Fruit fly (Drosophila melanogaster) S2 (cell line): Measurements from ENCODE around the gene CG5515.
A peak's percentile ranks its signal among the peaks of the same experiment; 100 is the strongest.

ENCODE experiments used
- CG8478 ChIP-seq: fragments of >200 bp; optimal IDR thresholded peaks from 2 replicates; lab custom pipeline; 2018
- CTCF ChIP-seq, 2 experiments: fragments of >200 bp; optimal IDR thresholded peaks; 2 replicates each; lab custom pipeline; 2018

CG5515 gene

DNA sequence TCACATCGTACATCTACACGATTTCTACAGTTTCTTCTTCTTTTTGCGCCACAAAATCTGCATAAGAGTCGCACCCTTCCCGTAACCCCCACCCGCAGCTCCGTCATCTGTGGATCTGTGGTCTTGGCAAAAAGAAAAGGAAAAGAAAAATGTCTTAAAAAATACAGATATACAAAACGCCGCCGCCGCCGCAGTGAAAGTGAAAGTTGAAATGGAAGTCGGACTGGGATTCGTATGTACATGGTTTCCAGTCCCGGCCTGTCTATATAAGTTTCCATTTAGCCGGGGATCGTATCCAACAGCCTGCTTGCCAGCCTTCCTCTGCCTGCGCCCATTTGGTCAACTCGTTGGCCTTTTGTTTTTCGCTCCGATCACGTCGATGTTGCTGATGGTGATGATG, 27.3 kb upstream of the CG5515 start:
- no peak for TF ChIP-seq CG8478
- no peak for TF ChIP-seq CTCF (optimal IDR thresholded peaks at IDR 0.05; lab: Kevin White, UChicago)

DNA sequence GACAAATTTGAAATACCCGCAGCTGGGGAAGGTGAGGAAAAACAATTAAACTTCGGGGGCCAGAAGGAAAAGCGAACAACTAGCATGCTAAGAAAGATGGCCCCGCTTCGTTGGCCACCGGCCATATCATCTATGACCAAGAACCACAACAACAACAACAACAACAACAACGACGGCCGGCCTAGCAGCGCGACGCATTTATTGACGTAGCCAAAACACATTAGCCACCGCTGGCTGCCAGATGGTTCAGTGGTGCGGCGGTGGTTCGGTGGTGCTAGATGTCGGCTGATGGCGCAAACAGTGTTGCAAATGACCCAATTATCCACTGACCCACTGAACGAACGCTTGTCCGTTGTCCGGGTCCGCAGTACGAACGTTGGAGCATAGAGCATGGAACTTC, 24.9 kb upstream of the CG5515 start:
- no peak for TF ChIP-seq CTCF (optimal IDR thresholded peaks at IDR 0.05; lab: Kevin White, UChicago)
- TF ChIP-seq CG8478: no peak

DNA sequence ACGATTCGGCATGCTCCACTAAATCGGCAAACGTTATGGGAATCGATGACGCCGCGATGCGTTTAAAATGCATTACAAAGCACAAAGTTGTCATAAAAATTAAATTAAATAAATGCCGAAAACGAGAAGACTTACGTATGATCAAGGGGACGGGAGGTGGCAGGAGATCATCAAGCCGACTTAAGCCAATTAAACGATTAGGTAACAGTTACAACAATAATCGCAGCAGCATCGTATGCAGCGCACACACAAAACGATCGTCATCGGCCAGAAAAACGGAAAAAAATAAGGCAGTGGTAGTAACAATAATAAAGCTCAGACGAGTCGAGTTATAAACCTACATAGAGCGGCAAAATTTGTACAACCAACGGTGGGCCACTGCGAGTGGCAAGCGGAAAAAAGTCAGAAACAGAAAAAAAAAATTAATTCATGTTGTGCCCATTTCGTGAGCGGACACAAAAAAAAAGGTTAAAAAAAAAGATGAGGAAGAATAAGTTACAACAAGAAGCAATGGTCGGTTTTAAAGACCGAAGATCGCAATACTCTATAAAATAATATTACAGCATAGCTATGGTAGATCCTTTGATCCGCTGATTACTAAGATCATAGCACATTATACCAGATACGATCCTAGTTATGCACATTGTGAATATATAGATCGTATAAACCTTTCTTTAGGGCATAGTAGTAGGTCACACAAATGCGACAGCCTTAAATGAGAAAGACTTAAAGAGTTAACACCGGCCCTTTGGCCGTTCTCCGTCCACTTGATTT, 17.8 kb upstream of the CG5515 start:
- no peak for TF ChIP-seq CG8478
- no peak for TF ChIP-seq CTCF (optimal IDR thresholded peaks at IDR 0.05; lab: Kevin White, UChicago)

DNA sequence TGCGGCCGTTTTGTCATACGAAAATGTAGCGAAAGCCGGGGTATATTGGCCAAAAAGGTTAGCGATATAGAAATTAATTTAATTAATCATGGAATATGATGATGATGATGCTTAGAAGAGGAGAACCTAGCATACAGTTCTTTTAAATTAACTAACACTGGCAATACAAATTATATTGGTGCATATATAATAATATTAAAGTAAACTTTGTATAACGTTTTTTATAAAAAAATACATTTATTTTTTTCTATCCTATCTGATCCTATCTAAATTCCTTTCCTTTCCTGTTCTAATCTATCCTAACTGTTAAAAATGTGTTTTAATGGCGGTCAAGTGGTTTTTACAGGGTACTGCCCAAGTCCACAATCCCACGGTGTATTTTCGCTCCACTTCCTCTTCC, 17.2 kb upstream of the CG5515 start:
- TF ChIP-seq CG8478 (no peak), CTCF (optimal IDR thresholded peaks at IDR 0.05; lab: Kevin White, UChicago) (no peak)

- no peak for TF ChIP-seq CTCF (optimal IDR thresholded peaks at IDR 0.05; lab: Kevin White, UChicago)
- no peak for TF ChIP-seq CG8478
Observed at dm6 chr3R:24205234-24205894, 16.7 kb upstream of the CG5515 start.

dm6 chr3R:24204022-24204421, 15.3 kb upstream of the CG5515 start:
- TF ChIP-seq CTCF (optimal IDR thresholded peaks at IDR 0.05; lab: Kevin White, UChicago): no peak
- TF ChIP-seq CG8478: no peak

DNA sequence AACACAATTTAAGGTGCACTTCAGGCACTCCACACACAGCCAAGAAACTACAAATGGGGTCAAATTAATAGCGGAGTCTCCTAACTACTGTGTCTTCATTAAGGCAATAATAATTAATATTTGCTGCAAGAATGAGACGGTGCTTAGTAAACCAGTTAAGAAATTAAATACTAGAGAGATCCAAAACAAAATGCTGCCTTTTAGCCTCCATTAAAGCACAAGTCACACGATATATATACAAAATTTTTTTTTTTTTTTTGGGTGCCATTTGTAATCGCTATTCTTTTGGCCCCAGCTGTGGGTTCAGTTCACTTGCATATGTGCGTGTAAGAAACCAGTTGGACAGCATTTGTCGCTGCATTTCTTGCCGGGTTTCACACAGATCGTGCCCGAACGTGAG, 14.7 kb upstream of the CG5515 start:
- no peak for TF ChIP-seq CG8478
- no peak for TF ChIP-seq CTCF (optimal IDR thresholded peaks at IDR 0.05; lab: Kevin White, UChicago)

- TF ChIP-seq CG8478 (no peak), CTCF (optimal IDR thresholded peaks at IDR 0.05; lab: Kevin White, UChicago) (no peak)
Observed at dm6 chr3R:24202723-24203122, 14.0 kb upstream of the CG5515 start.

dm6 chr3R:24193373-24193879, 4.7 kb upstream of the CG5515 start, which contains the start of the genes SMC6 and CG6204:
SMC6 (minus strand) TSS chr3R:24193423.
CG6204 (plus strand) TSS chr3R:24193832.
- TF ChIP-seq CG8478: no peak
- no peak for TF ChIP-seq CTCF (optimal IDR thresholded peaks at IDR 0.05; lab: Kevin White, UChicago)

- TF ChIP-seq CG8478: no peak
- no peak for TF ChIP-seq CTCF (optimal IDR thresholded peaks at IDR 0.05; lab: Kevin White, UChicago)
Observed at dm6 chr3R:24186188-24186587, 2.5 kb downstream of the CG5515 start, which contains the start of gene mora. mora (plus strand) TSS chr3R:24186359.

dm6 chr3R:24172379-24172778, 16.3 kb downstream of the CG5515 start, which contains the start of gene CG13606:
CG13606 (plus strand) TSS chr3R:24172628.
- TF ChIP-seq CTCF (optimal IDR thresholded peaks at IDR 0.05; lab: Kevin White, UChicago) (no peak), CG8478 (no peak)

- TF ChIP-seq CG8478: no peak
- peak in 1 of 2 experiments; percentile 14 for TF ChIP-seq CTCF (optimal IDR thresholded peaks at IDR 0.05; lab: Kevin White, UChicago)
Observed at dm6 chr3R:24169362-24169761, 19.3 kb downstream of the CG5515 start, which contains the start of gene CG5510. CG5510 (minus strand) TSS chr3R:24169562.

- no peak for TF ChIP-seq CTCF (optimal IDR thresholded peaks at IDR 0.05; lab: Kevin White, UChicago)
- no peak for TF ChIP-seq CG8478
Observed at dm6 chr3R:24163556-24164022, 25.1 kb downstream of the CG5515 start, which contains the start of gene Apc2. Apc2 (plus strand) TSS chr3R:24163966.

DNA sequence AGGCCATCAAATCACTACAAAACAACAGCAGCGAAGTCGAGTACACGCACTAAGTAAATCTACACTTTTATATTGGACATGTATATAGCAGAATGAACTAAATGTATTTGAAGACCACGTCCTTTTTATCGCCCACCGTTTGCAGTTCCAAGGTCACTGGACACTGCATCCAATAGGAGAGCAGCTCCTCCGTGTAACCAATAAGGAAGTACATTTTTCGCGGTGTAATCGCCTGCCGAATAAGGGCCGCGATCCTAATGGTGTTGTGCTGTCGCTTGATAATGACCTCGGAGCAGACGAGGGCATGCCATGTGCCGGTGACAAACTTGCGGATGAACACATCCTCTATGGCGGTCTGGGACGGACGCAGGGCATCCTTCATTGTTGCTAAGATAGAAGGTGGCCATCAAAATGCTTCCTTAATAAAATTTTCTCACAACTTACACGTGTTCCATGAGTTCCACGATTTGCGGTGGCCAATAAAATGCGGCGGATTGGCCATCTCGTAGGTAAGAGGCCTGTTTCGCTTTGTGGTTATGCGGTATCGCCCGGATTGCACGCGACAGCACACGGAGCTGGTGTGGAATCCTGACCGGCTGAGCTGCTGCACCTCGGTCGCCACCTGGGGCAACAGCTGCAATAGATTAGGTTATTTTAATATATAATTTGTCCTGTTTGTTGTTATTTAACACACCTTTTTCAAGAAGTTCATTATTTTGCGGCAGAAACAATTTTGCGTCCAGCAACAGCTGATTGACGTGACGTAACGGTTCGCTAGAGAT, 25.7 kb downstream of the CG5515 start, which contains the start of gene mRpS24:
mRpS24 (minus strand) TSS at position 772 of the 782 bp plus-strand sequence.
- no peak for TF ChIP-seq CTCF (optimal IDR thresholded peaks at IDR 0.05; lab: Kevin White, UChicago)
- TF ChIP-seq CG8478: no peak
